Worm (Caenorhabditis elegans) whole organism, L2 larva: Measurements from ENCODE around the gene R03E9.2.
A peak's percentile ranks its signal among the peaks of the same experiment; 100 is the strongest.

ENCODE experiments used
- C34F6.9 ChIP-seq: fragments of 150-350 bp; optimal IDR thresholded peaks from 2 replicates; lab custom pipeline; 2014; ENCODE audit warnings: missing biosample characterization, missing genetic modification characterization
- F13H6.1 ChIP-seq: sonication (generic microtip); optimal IDR thresholded peaks from 2 replicates; lab custom pipeline; 2016; ENCODE audit warnings: missing genetic modification characterization, missing compliant biosample characterization
- R02D3.7 ChIP-seq: fragments of 150-350 bp; optimal IDR thresholded peaks from 2 replicates; lab custom pipeline; 2014; ENCODE audit warnings: missing biosample characterization, missing genetic modification characterization
- Y55F3AM.14 ChIP-seq: fragments of 200-800 bp; sonication (Bioruptor generic); optimal IDR thresholded peaks from 2 replicates; lab custom pipeline; 2018; ENCODE audit warnings: mild to moderate bottlenecking, missing genetic modification characterization, missing compliant biosample characterization
- alr-1 ChIP-seq: fragments of 150-350 bp; optimal IDR thresholded peaks from 2 replicates; lab custom pipeline; 2014; ENCODE audit warnings: missing biosample characterization, missing genetic modification characterization
- aly-2 ChIP-seq: fragments of 150-350 bp; optimal IDR thresholded peaks from 2 replicates; lab custom pipeline; 2014; ENCODE audit warnings: missing biosample characterization, missing genetic modification characterization
- ama-1 ChIP-seq: fragments of 150-350 bp; optimal IDR thresholded peaks from 2 replicates; lab custom pipeline; 2018; ENCODE audit warnings: inconsistent platforms
- blmp-1 ChIP-seq: sonication (generic microtip); optimal IDR thresholded peaks from 2 replicates; lab custom pipeline; 2017; ENCODE audit warnings: missing genetic modification characterization, mild to moderate bottlenecking, missing compliant biosample characterization, antibody characterized with exemption, moderate library complexity; ENCODE audit not compliant: insufficient read depth
- ceh-16 ChIP-seq: fragments of 150-350 bp; optimal IDR thresholded peaks from 2 replicates; lab custom pipeline; 2014; ENCODE audit warnings: missing biosample characterization, missing genetic modification characterization
- ceh-82 ChIP-seq: fragments of 150-350 bp; optimal IDR thresholded peaks from 2 replicates; lab custom pipeline; 2014; ENCODE audit warnings: missing biosample characterization, missing genetic modification characterization
- crh-2 ChIP-seq: sonication (generic microtip); optimal IDR thresholded peaks from 2 replicates; lab custom pipeline; 2017; ENCODE audit warnings: missing biosample characterization, missing genetic modification characterization
- dmd-4 ChIP-seq: sonication (generic microtip); optimal IDR thresholded peaks from 2 replicates; lab custom pipeline; 2017; ENCODE audit warnings: missing biosample characterization, missing genetic modification characterization
- elt-1 ChIP-seq: fragments of 150-350 bp; optimal IDR thresholded peaks from 2 replicates; lab custom pipeline; 2014; ENCODE audit warnings: missing biosample characterization, missing genetic modification characterization
- fos-1 ChIP-seq: fragments of 150-350 bp; optimal IDR thresholded peaks from 2 replicates; lab custom pipeline; 2014; ENCODE audit warnings: missing biosample characterization, missing genetic modification characterization
- lin-11 ChIP-seq: fragments of 150-350 bp; sonication (generic microtip); optimal IDR thresholded peaks from 2 replicates; lab custom pipeline; 2014; ENCODE audit warnings: missing biosample characterization, missing genetic modification characterization, inconsistent platforms, mixed read lengths
- lin-13 ChIP-seq: fragments of 150-350 bp; optimal IDR thresholded peaks from 2 replicates; lab custom pipeline; 2014; ENCODE audit warnings: missing biosample characterization, missing genetic modification reagents, missing genetic modification characterization
- lin-39 ChIP-seq: fragments of 150-350 bp; optimal IDR thresholded peaks from 2 replicates; lab custom pipeline; 2014; ENCODE audit warnings: missing biosample characterization, missing genetic modification reagents, missing genetic modification characterization
- lsy-2 ChIP-seq, 2 experiments: fragments of 150-350 bp in 1 of 2; sonication (generic microtip) in 1 of 2; optimal IDR thresholded peaks; 2 replicates each; lab custom pipeline; 2014 to 2017; ENCODE audit warnings: missing biosample characterization in 2 of 2, missing genetic modification characterization in 2 of 2
- mbf-1 ChIP-seq: sonication (generic microtip); optimal IDR thresholded peaks from 2 replicates; lab custom pipeline; 2017; ENCODE audit warnings: missing biosample characterization, missing genetic modification characterization
- mdl-1 ChIP-seq, 2 experiments: fragments of 150-350 bp in 1 of 2; sonication (generic microtip) in 1 of 2; optimal IDR thresholded peaks; 2 replicates each; lab custom pipeline; 2017; ENCODE audit warnings: missing biosample characterization in 2 of 2, missing genetic modification characterization in 2 of 2
- nhr-10 ChIP-seq: sonication (generic microtip); optimal IDR thresholded peaks from 2 replicates; lab custom pipeline; 2017; ENCODE audit warnings: missing biosample characterization, missing genetic modification characterization
- nhr-11 ChIP-seq: fragments of 150-350 bp; optimal IDR thresholded peaks from 2 replicates; lab custom pipeline; 2014; ENCODE audit warnings: missing biosample characterization, missing genetic modification characterization
- nhr-12 ChIP-seq: fragments of 150-350 bp; optimal IDR thresholded peaks from 2 replicates; lab custom pipeline; 2014; ENCODE audit warnings: missing biosample characterization, missing genetic modification characterization
- nhr-21 ChIP-seq: fragments of 150-350 bp; optimal IDR thresholded peaks from 2 replicates; lab custom pipeline; 2014; ENCODE audit warnings: missing biosample characterization, missing genetic modification characterization
- nhr-237 ChIP-seq: fragments of 150-350 bp; optimal IDR thresholded peaks from 2 replicates; lab custom pipeline; 2014; ENCODE audit warnings: missing biosample characterization, missing genetic modification characterization
- nhr-25 ChIP-seq: fragments of 150-350 bp; sonication (generic microtip); optimal IDR thresholded peaks from 3 replicates; lab custom pipeline; 2014; ENCODE audit warnings: missing biosample characterization, missing genetic modification characterization
- nhr-77 ChIP-seq: fragments of 150-350 bp; optimal IDR thresholded peaks from 2 replicates; lab custom pipeline; 2014; ENCODE audit warnings: missing biosample characterization, missing genetic modification characterization
- peb-1 ChIP-seq: fragments of 150-350 bp; optimal IDR thresholded peaks from 2 replicates; lab custom pipeline; 2014; ENCODE audit warnings: missing biosample characterization, missing genetic modification characterization
- sem-4 ChIP-seq: fragments of 150-350 bp; optimal IDR thresholded peaks from 2 replicates; lab custom pipeline; 2014; ENCODE audit warnings: missing biosample characterization, missing genetic modification reagents, missing genetic modification characterization
- skn-1 ChIP-seq: sonication (generic microtip); optimal IDR thresholded peaks from 2 replicates; lab custom pipeline; 2017; ENCODE audit warnings: missing biosample characterization, missing genetic modification characterization
- sma-3 ChIP-seq: sonication (generic microtip); optimal IDR thresholded peaks from 2 replicates; lab custom pipeline; 2016; ENCODE audit warnings: missing genetic modification reagents, missing genetic modification characterization, missing compliant biosample characterization
- sma-9 ChIP-seq, 2 experiments: fragments of 150-350 bp in 1 of 2; sonication (generic microtip) in 1 of 2; optimal IDR thresholded peaks; 2 replicates each; lab custom pipeline; 2014 to 2016; ENCODE audit warnings: missing genetic modification characterization in 2 of 2, mild to moderate bottlenecking in 1 of 2, missing biosample characterization in 1 of 2, missing compliant biosample characterization in 1 of 2, missing genetic modification reagents in 1 of 2, moderate library complexity in 1 of 2
- snpc-4 ChIP-seq: fragments of 150-350 bp; optimal IDR thresholded peaks from 2 replicates; lab custom pipeline; 2014; ENCODE audit warnings: missing biosample characterization, missing genetic modification characterization
- unc-55 ChIP-seq: fragments of 150-350 bp; sonication (generic microtip); optimal IDR thresholded peaks from 3 replicates; lab custom pipeline; 2014; ENCODE audit warnings: missing biosample characterization, missing genetic modification reagents, missing genetic modification characterization
- unc-62 ChIP-seq: fragments of 150-350 bp; optimal IDR thresholded peaks from 2 replicates; lab custom pipeline; 2014; ENCODE audit warnings: missing biosample characterization, missing genetic modification reagents, missing genetic modification characterization
- zag-1 ChIP-seq: fragments of 150-350 bp; optimal IDR thresholded peaks from 2 replicates; lab custom pipeline; 2014; ENCODE audit warnings: missing biosample characterization, missing genetic modification characterization
- ztf-4 ChIP-seq: fragments of 150-350 bp; optimal IDR thresholded peaks from 2 replicates; lab custom pipeline; 2014; ENCODE audit warnings: missing biosample characterization, missing genetic modification characterization

R03E9.2 gene

ce11 chrX:6722966-6723365 lies 10.1 kb downstream of the R03E9.2 start, which contains the start of gene smf-1:
TSS of gene smf-1 (minus strand) at chrX:6723066.
- no peak for TF ChIP-seq alr-1 (tag; lab: Kevin White, UChicago)
- no peak for TF ChIP-seq skn-1 (tag; lab: Kevin White, UChicago)
- TF ChIP-seq nhr-25, result peak; percentile 10

DNA sequence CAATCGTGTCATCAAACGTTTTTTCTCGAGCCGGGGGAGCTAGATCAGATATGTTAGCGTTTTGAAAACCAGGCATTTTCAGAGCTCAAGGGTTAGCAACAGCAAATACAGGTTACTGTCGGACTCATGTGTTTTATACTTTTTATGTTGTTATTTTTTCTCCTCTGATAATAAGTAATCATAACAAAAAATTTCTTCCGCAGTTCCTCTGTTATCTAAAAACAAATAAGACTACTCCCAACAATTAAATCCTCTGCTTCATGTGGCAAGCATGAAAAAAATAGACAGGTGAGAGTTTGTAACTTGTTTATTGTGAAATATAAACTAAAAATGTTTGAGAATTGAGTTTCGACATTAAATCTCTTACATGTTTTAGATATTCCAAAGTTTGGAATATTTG lies 14.5 kb downstream of the R03E9.2 start, which contains the start of gene smf-2:
Gene smf-2 (minus strand): TSS at position 101 of the 400 bp plus-strand sequence.
- TF ChIP-seq alr-1 (tag; lab: Kevin White, UChicago), result no peak

DNA sequence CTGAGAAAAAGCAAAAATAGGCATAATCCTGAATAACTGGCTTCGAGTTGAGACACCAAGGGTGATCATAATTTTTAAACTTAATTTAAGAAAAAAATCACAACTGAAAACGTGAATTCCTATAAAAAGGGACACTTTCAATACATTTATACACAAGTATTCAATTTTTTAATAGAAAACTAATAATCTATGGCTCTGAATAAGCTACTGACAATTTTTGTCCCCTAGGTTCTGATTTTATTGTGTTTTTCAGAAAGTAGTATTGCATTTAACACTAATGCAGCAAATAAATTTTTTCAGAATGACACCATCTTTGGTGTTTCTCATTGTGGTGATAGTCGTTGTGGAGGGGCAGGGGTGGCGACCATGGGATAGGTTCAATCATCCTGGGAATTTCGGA lies 19.8 kb downstream of the R03E9.2 start, which contains the start of gene nas-11:
Gene nas-11 (plus strand): TSS at position 301 of the 400 bp plus-strand sequence.
- TF ChIP-seq unc-55 (GFP tag; lab: Kevin White, UChicago), result no peak
- TF ChIP-seq sem-4 (tag; lab: Kevin White, UChicago), result no peak
- no peak for TF ChIP-seq mbf-1 (tag; lab: Kevin White, UChicago)
- no peak for TF ChIP-seq aly-2 (tag; lab: Kevin White, UChicago)
- TF ChIP-seq skn-1 (tag; lab: Kevin White, UChicago), result no peak
- no peak for TF ChIP-seq ceh-16 (tag; lab: Kevin White, UChicago)
- no peak for TF ChIP-seq lin-13 (GFP tag; lab: Kevin White, UChicago)
- TF ChIP-seq lsy-2 (tag; optimal IDR thresholded peaks at IDR 0.05; lab: Kevin White, UChicago), result no peak
- TF ChIP-seq Y55F3AM.14 (GFP tag; lab: Kevin White, UChicago), result no peak
- TF ChIP-seq sma-3 (GFP tag; lab: Kevin White, UChicago), result no peak
- TF ChIP-seq R02D3.7, result no peak
- no peak for TF ChIP-seq sma-9 (GFP tag; optimal IDR thresholded peaks at IDR 0.05; lab: Kevin White, UChicago)
- no peak for TF ChIP-seq sma-9 (tag; optimal IDR thresholded peaks at IDR 0.05; lab: Kevin White, UChicago)
- TF ChIP-seq ztf-4 (tag; lab: Kevin White, UChicago), result no peak
- TF ChIP-seq, all 48 proteins: peak for 0

DNA sequence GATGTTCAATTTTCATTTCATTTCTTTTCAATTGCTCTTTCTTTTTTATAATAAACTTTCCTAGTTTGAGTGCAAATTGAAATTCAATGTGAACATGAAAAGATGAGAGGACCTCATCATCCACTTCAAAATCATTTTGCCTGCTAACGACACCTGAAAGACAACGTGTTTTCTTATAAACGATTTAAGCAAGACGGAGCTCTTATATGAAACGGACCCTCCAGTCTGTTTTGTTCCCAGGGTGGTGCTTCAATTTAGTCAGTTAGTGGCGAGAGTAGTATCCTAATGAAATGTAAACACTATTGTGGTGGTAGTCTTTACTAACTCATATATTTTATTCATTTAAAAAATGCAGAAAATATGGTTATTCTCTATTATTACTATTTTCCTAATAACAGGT lies 23.9 kb downstream of the R03E9.2 start, which contains the start of gene acr-3:
Gene acr-3 (plus strand): TSS at position 301 of the 400 bp plus-strand sequence.
- no peak for TF ChIP-seq F13H6.1
- TF ChIP-seq peb-1 (tag; lab: Kevin White, UChicago), result no peak
- no peak for TF ChIP-seq ceh-82 (tag; lab: Kevin White, UChicago)
- TF ChIP-seq crh-2 (tag; lab: Kevin White, UChicago), result no peak
- TF ChIP-seq nhr-10 (tag; lab: Kevin White, UChicago), result no peak
- no peak for TF ChIP-seq unc-62 (GFP tag; lab: Kevin White, UChicago)
- TF ChIP-seq nhr-237, result no peak
- TF ChIP-seq fos-1 (tag; lab: Kevin White, UChicago), result no peak
- TF ChIP-seq lin-39, result no peak
- no peak for TF ChIP-seq elt-1 (tag; lab: Kevin White, UChicago)
- TF ChIP-seq ama-1 (lab: Kevin White, UChicago), result no peak
- TF ChIP-seq dmd-4 (tag; lab: Kevin White, UChicago), result no peak
- no peak for TF ChIP-seq sma-9 (GFP tag; optimal IDR thresholded peaks at IDR 0.05; lab: Kevin White, UChicago)
- TF ChIP-seq sma-9 (tag; optimal IDR thresholded peaks at IDR 0.05; lab: Kevin White, UChicago), result no peak
- no peak for TF ChIP-seq aly-2 (tag; lab: Kevin White, UChicago)
- no peak for TF ChIP-seq alr-1 (tag; lab: Kevin White, UChicago)

ce11 chrX:6705156-6705555 lies 27.9 kb downstream of the R03E9.2 start:
- TF ChIP-seq sma-9 (GFP tag; optimal IDR thresholded peaks at IDR 0.05; lab: Kevin White, UChicago) (peak; percentile 25), sma-9 (tag; optimal IDR thresholded peaks at IDR 0.05; lab: Kevin White, UChicago) (no peak), unc-55 (GFP tag; lab: Kevin White, UChicago) (no peak)

- TF ChIP-seq nhr-10 (tag; lab: Kevin White, UChicago) (no peak), nhr-21 (no peak), skn-1 (tag; lab: Kevin White, UChicago) (no peak), elt-1 (tag; lab: Kevin White, UChicago) (no peak), F13H6.1 (peak; percentile 8), dmd-4 (tag; lab: Kevin White, UChicago) (no peak)
Observed at ce11 chrX:6702249-6702648, 30.9 kb downstream of the R03E9.2 start, which contains the start of gene acr-2. TSS of gene acr-2 (plus strand) at chrX:6702549.

- no peak for TF ChIP-seq sma-3 (GFP tag; lab: Kevin White, UChicago)
- TF ChIP-seq nhr-12 (tag; lab: Kevin White, UChicago), result no peak
- no peak for TF ChIP-seq lin-13 (GFP tag; lab: Kevin White, UChicago)
- no peak for TF ChIP-seq nhr-237
- TF ChIP-seq lin-11 (tag; lab: Kevin White, UChicago), result no peak
- no peak for TF ChIP-seq elt-1 (tag; lab: Kevin White, UChicago)
- no peak for TF ChIP-seq C34F6.9 (tag; lab: Kevin White, UChicago)
- TF ChIP-seq lin-39, result no peak
- no peak for TF ChIP-seq ama-1 (lab: Kevin White, UChicago)
- TF ChIP-seq blmp-1 (tag; lab: Kevin White, UChicago), result no peak
- TF ChIP-seq F13H6.1, result no peak
- TF ChIP-seq mdl-1 (tag; optimal IDR thresholded peaks at IDR 0.05; lab: Kevin White, UChicago), result no peak
- TF ChIP-seq snpc-4 (tag; lab: Kevin White, UChicago), result no peak
- TF ChIP-seq fos-1 (tag; lab: Kevin White, UChicago), result no peak
- no peak for TF ChIP-seq zag-1 (tag; lab: Kevin White, UChicago)
- no peak for TF ChIP-seq nhr-11 (tag; lab: Kevin White, UChicago)
- no peak for TF ChIP-seq nhr-77 (tag; lab: Kevin White, UChicago)
- no peak for TF ChIP-seq ztf-4 (tag; lab: Kevin White, UChicago)
- no peak for TF ChIP-seq nhr-10 (tag; lab: Kevin White, UChicago)
Observed at ce11 chrX:6698267-6698666, 34.8 kb downstream of the R03E9.2 start, which contains the start of the genes F38B6.7 and F38B6.2. TSS of gene F38B6.7 (minus strand) at chrX:6698367. TSS of gene F38B6.2 (plus strand) at chrX:6698533.
